Fruit fly (Drosophila melanogaster) whole organism, embryonic: ENCODE data around the gene Atat.

Experiments
- B-H2 ChIP-seq: fragments of 200-800 bp; sonication (Bioruptor generic); optimal IDR thresholded peaks from 2 replicates; lab custom pipeline; 2018; ENCODE audit warnings: missing biosample characterization, mild to moderate bottlenecking, missing genetic modification characterization
- BEAF-32 ChIP-seq: fragments of 200-800 bp; sonication (Bioruptor generic); optimal IDR thresholded peaks from 3 replicates; lab custom pipeline; 2017; ENCODE audit warnings: missing biosample characterization, missing genetic modification characterization, mild to moderate bottlenecking, moderate library complexity, missing genetic modification reagents
- Bgb ChIP-seq: fragments of 200-800 bp; sonication (Bioruptor generic); IDR thresholded peaks from 2 replicates; pipeline ENCODE4 v1.3.6; 2022; ENCODE audit warnings: missing biosample characterization, missing genetic modification characterization; ENCODE audit not compliant: partially characterized antibody
- CG10565 ChIP-seq: fragments of 200-800 bp; sonication (Bioruptor generic); optimal IDR thresholded peaks from 3 replicates; lab custom pipeline; 2016; ENCODE audit warnings: missing biosample characterization, mild to moderate bottlenecking, missing genetic modification characterization
- CG11456 ChIP-seq: fragments of 200-800 bp; sonication (Bioruptor generic); IDR thresholded peaks from 3 replicates; pipeline ENCODE4 v1.3.6; 2022; ENCODE audit warnings: missing biosample characterization, missing genetic modification characterization
- CG12104 ChIP-seq: fragments of 200-800 bp; sonication (Bioruptor generic); optimal IDR thresholded peaks from 3 replicates; lab custom pipeline; 2016; ENCODE audit warnings: missing biosample characterization, missing genetic modification characterization
- CG12769 ChIP-seq: fragments of 200-800 bp; sonication (Bioruptor generic); optimal IDR thresholded peaks from 2 replicates; lab custom pipeline; 2019; ENCODE audit warnings: missing biosample characterization, mild to moderate bottlenecking, missing genetic modification characterization, moderate library complexity
- CG17385 ChIP-seq: fragments of 200-800 bp; sonication (Bioruptor generic); optimal IDR thresholded peaks from 3 replicates; lab custom pipeline; 2018; ENCODE audit warnings: missing biosample characterization, mild to moderate bottlenecking, missing genetic modification characterization
- CG18011 ChIP-seq: fragments of 200-800 bp; sonication (Bioruptor generic); optimal IDR thresholded peaks from 2 replicates; lab custom pipeline; 2017; ENCODE audit warnings: missing biosample characterization, missing genetic modification characterization, mild to moderate bottlenecking, moderate library complexity, missing genotype
- CG2875 ChIP-seq: fragments of 200-800 bp; sonication (Bioruptor generic); optimal IDR thresholded peaks from 2 replicates; lab custom pipeline; 2017; ENCODE audit warnings: missing biosample characterization, mild to moderate bottlenecking, missing genetic modification characterization, missing genetic modification reagents
- CG30431 ChIP-seq: fragments of 200-800 bp; sonication (Bioruptor generic); optimal IDR thresholded peaks from 2 replicates; lab custom pipeline; 2017; ENCODE audit warnings: missing biosample characterization, missing genetic modification characterization
- CG31388 ChIP-seq: fragments of 200-800 bp; sonication (Bioruptor generic); optimal IDR thresholded peaks from 2 replicates; lab custom pipeline; 2016; ENCODE audit warnings: missing biosample characterization, missing genetic modification characterization
- CG4328 ChIP-seq: fragments of 200-800 bp; sonication (Bioruptor generic); optimal IDR thresholded peaks from 3 replicates; lab custom pipeline; 2017; ENCODE audit warnings: missing biosample characterization, missing genetic modification reagents, missing genetic modification characterization
- CG4360 ChIP-seq: fragments of 200-800 bp; sonication (Bioruptor generic); IDR thresholded peaks from 2 replicates; pipeline ENCODE4 v1.3.6; 2022; ENCODE audit warnings: missing biosample characterization, missing genetic modification characterization
- CG4820 ChIP-seq: fragments of 200-800 bp; sonication (Bioruptor generic); optimal IDR thresholded peaks from 3 replicates; lab custom pipeline; 2016; ENCODE audit warnings: missing biosample characterization, missing genetic modification characterization
- CG5953 ChIP-seq: fragments of 200-800 bp; sonication (Bioruptor generic); IDR thresholded peaks from 2 replicates; pipeline ENCODE4 v1.3.6; 2022; ENCODE audit warnings: missing biosample characterization, missing genetic modification characterization
- CG7745 ChIP-seq: fragments of 200-800 bp; sonication (Bioruptor generic); optimal IDR thresholded peaks from 2 replicates; lab custom pipeline; 2018; ENCODE audit warnings: missing biosample characterization, mild to moderate bottlenecking, missing genetic modification characterization, moderate library complexity
- CG9876 ChIP-seq: fragments of 200-800 bp; sonication (Bioruptor generic); optimal IDR thresholded peaks from 2 replicates; lab custom pipeline; 2016; ENCODE audit warnings: missing biosample characterization, missing genetic modification characterization
- CG9932 ChIP-seq: fragments of 200-800 bp; sonication (Bioruptor generic); IDR thresholded peaks from 2 replicates; pipeline ENCODE4 v1.3.6; 2022; ENCODE audit warnings: missing biosample characterization, missing genetic modification characterization
- Hr3 ChIP-seq: fragments of 200-800 bp; sonication (Bioruptor generic); optimal IDR thresholded peaks from 3 replicates; lab custom pipeline; 2016; ENCODE audit warnings: missing biosample characterization, missing genetic modification characterization
- Hr39 ChIP-seq: fragments of >200 bp; optimal IDR thresholded peaks from 2 replicates; lab custom pipeline; 2017
- Hsf ChIP-seq: fragments of 200-800 bp; sonication (Bioruptor generic); optimal IDR thresholded peaks from 3 replicates; lab custom pipeline; 2016; ENCODE audit warnings: missing biosample characterization, missing genetic modification characterization
- Rfx ChIP-seq: fragments of 200-800 bp; sonication (Bioruptor generic); IDR thresholded peaks from 2 replicates; pipeline ENCODE4 v1.3.6; 2022; ENCODE audit warnings: missing biosample characterization, missing genetic modification characterization
- Sin3A ChIP-seq: fragments of >200 bp; optimal IDR thresholded peaks from 2 replicates; lab custom pipeline; 2018
- Six4 ChIP-seq: fragments of 200-800 bp; sonication (Bioruptor generic); optimal IDR thresholded peaks from 2 replicates; lab custom pipeline; 2016; ENCODE audit warnings: missing biosample characterization, missing genetic modification characterization
- ac ChIP-seq: fragments of 200-800 bp; sonication (Bioruptor generic); optimal IDR thresholded peaks from 3 replicates; lab custom pipeline; 2017; ENCODE audit warnings: missing biosample characterization, mild to moderate bottlenecking, missing genetic modification characterization
- bbx ChIP-seq: fragments of 200-800 bp; sonication (Bioruptor generic); IDR thresholded peaks from 2 replicates; pipeline ENCODE4 v1.3.6; 2022; ENCODE audit warnings: missing biosample characterization, missing genetic modification characterization; ENCODE audit not compliant: partially characterized antibody
- bigmax ChIP-seq: fragments of 200-800 bp; sonication (Bioruptor generic); optimal IDR thresholded peaks from 2 replicates; lab custom pipeline; 2018; ENCODE audit warnings: missing biosample characterization, mild to moderate bottlenecking, missing genetic modification characterization
- cato ChIP-seq: fragments of 200-800 bp; sonication (Bioruptor generic); optimal IDR thresholded peaks from 2 replicates; lab custom pipeline; 2016; ENCODE audit warnings: missing biosample characterization, missing genetic modification characterization, borderline replicate concordance
- corto ChIP-seq: fragments of 200-800 bp; sonication (Bioruptor generic); optimal IDR thresholded peaks from 2 replicates; lab custom pipeline; 2016; ENCODE audit warnings: missing biosample characterization, mild to moderate bottlenecking, missing genetic modification characterization, moderate library complexity
- da ChIP-seq: fragments of 200-800 bp; sonication (Bioruptor generic); optimal IDR thresholded peaks from 2 replicates; lab custom pipeline; 2016; ENCODE audit warnings: missing biosample characterization, missing genetic modification characterization
- dpn ChIP-seq, 2 experiments: fragments of 200-800 bp; sonication (Bioruptor generic); optimal IDR thresholded peaks; 3 replicates each; lab custom pipeline; 2016; ENCODE audit warnings: missing biosample characterization in 2 of 2, missing genetic modification characterization in 2 of 2
- en ChIP-seq: fragments of 200-800 bp; sonication (Bioruptor generic); optimal IDR thresholded peaks from 2 replicates; lab custom pipeline; 2016; ENCODE audit warnings: missing biosample characterization, missing genetic modification characterization
- exex ChIP-seq: fragments of 200-800 bp; sonication (Bioruptor generic); optimal IDR thresholded peaks from 4 replicates; lab custom pipeline; 2018; ENCODE audit warnings: missing biosample characterization, mild to moderate bottlenecking, missing genetic modification characterization, moderate library complexity
- fd102C ChIP-seq: fragments of 200-800 bp; sonication (Bioruptor generic); optimal IDR thresholded peaks from 2 replicates; lab custom pipeline; 2018; ENCODE audit warnings: missing biosample characterization, mild to moderate bottlenecking, missing genetic modification characterization, moderate library complexity
- fd64A ChIP-seq: fragments of 200-800 bp; sonication (Bioruptor generic); optimal IDR thresholded peaks from 3 replicates; lab custom pipeline; 2018; ENCODE audit warnings: missing biosample characterization, mild to moderate bottlenecking, missing genetic modification characterization
- ftz-f1 ChIP-seq: fragments of 200-800 bp; sonication (Bioruptor generic); optimal IDR thresholded peaks from 2 replicates; lab custom pipeline; 2016; ENCODE audit warnings: missing biosample characterization, missing genetic modification characterization
- grau ChIP-seq: fragments of 200-800 bp; optimal IDR thresholded peaks from 3 replicates; lab custom pipeline; 2019; ENCODE audit warnings: missing biosample characterization, mild to moderate bottlenecking, missing genetic modification characterization, moderate library complexity
- jumu ChIP-seq: fragments of 200-800 bp; sonication (Bioruptor generic); optimal IDR thresholded peaks from 3 replicates; lab custom pipeline; 2016; ENCODE audit warnings: missing biosample characterization, missing genetic modification characterization
- klu ChIP-seq: fragments of 200-800 bp; sonication (Bioruptor generic); IDR thresholded peaks from 2 replicates; pipeline ENCODE4 v1.3.6; 2022; ENCODE audit warnings: missing biosample characterization, missing genetic modification characterization
- knrl ChIP-seq: fragments of 200-800 bp; sonication (Bioruptor generic); IDR thresholded peaks from 3 replicates; pipeline ENCODE4 v1.3.6; 2022; ENCODE audit warnings: missing biosample characterization, missing genetic modification characterization; ENCODE audit not compliant: partially characterized antibody
- mam ChIP-seq: fragments of 200-800 bp; sonication (Bioruptor generic); optimal IDR thresholded peaks from 3 replicates; lab custom pipeline; 2016; ENCODE audit warnings: missing biosample characterization, missing genetic modification characterization
- mld ChIP-seq: fragments of 200-800 bp; sonication (Bioruptor generic); IDR thresholded peaks from 3 replicates; pipeline ENCODE4 v1.3.6; 2022; ENCODE audit warnings: missing biosample characterization, missing genetic modification characterization; ENCODE audit not compliant: partially characterized antibody
- phol ChIP-seq: fragments of 200-800 bp; sonication (Bioruptor generic); optimal IDR thresholded peaks from 3 replicates; lab custom pipeline; 2018; ENCODE audit warnings: missing biosample characterization, mild to moderate bottlenecking, missing genetic modification characterization, moderate library complexity
- shn ChIP-seq: fragments of 200-800 bp; sonication (Bioruptor generic); optimal IDR thresholded peaks from 3 replicates; lab custom pipeline; 2016; ENCODE audit warnings: missing biosample characterization, missing genetic modification characterization
- sisA ChIP-seq: fragments of 200-800 bp; sonication (Bioruptor generic); IDR thresholded peaks from 2 replicates; pipeline ENCODE4 v1.3.6; 2022; ENCODE audit warnings: missing biosample characterization, missing genetic modification characterization
- tna ChIP-seq: fragments of 200-800 bp; sonication (Bioruptor generic); IDR thresholded peaks from 2 replicates; pipeline ENCODE4 v1.3.6; 2022; ENCODE audit warnings: missing biosample characterization, missing genetic modification characterization; ENCODE audit not compliant: partially characterized antibody
- tup ChIP-seq: fragments of 200-800 bp; sonication (Bioruptor generic); optimal IDR thresholded peaks from 2 replicates; lab custom pipeline; 2016; ENCODE audit warnings: missing biosample characterization, mild to moderate bottlenecking, missing genetic modification characterization, moderate library complexity
- usp ChIP-seq: fragments of >200 bp; optimal IDR thresholded peaks from 2 replicates; lab custom pipeline; 2017; ENCODE audit warnings: missing biosample characterization, missing genetic modification characterization
- zfh1 ChIP-seq: fragments of 200-800 bp; sonication (Bioruptor generic); IDR thresholded peaks from 3 replicates; pipeline ENCODE4 v1.3.6; 2022; ENCODE audit warnings: missing biosample characterization, missing genetic modification characterization

The Atat gene

DNA sequence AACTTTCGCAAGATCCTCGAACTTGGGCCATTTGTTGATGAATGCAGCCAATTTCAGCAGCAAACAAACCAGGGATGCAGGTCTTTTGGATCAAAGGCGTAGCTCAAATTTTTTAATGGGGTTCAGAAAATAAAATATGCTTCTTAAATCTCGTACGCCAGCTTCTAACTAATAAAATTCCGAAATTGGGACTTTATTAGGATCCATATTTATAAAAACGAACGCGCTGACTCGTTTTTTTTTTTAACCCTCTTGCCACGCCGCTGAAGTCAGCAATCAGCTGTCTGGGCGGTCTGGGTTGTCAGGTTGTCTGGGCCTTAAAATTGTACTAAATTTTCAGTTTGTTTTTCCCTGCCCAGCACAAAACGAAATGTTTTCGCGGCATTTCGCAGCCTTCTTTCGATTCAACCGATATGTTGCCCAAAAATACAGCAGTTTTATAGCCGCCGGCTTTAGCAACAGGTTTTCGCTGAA lies 31.1 kb upstream of the Atat start, which contains the start of gene CG3437:
Gene CG3437, minus strand, starts transcription at position 51 of the 474 bp plus-strand sequence.
- TF ChIP-seq CG17385 (GFP tag; lab: Kevin White, UChicago) (peak; percentile 98), Sin3A (lab: Kevin White, UChicago) (peak; percentile 49), CG4328 (peak; percentile 97), bigmax (peak; percentile 77), CG9876 (GFP tag; lab: Kevin White, UChicago) (peak; percentile 97), CG30431 (GFP tag; lab: Kevin White, UChicago) (peak; percentile 98), B-H2 (GFP tag; lab: Kevin White, UChicago) (peak; percentile 99), da (GFP tag; lab: Kevin White, UChicago) (peak; percentile 95), ftz-f1 (GFP tag; lab: Kevin White, UChicago) (peak; percentile 88), CG4820 (GFP tag; lab: Kevin White, UChicago) (peak; percentile 97), exex (peak; percentile 93), tna (no peak), CG2875 (peak; percentile 96), zfh1 (GFP tag; lab: Robert Waterston, UW) (peak; percentile 100), shn (GFP tag; lab: Kevin White, UChicago) (peak; percentile 98), Bgb (GFP tag; lab: Robert Waterston, UW) (no peak), CG11456 (GFP tag; lab: Robert Waterston, UW) (peak; percentile 99), jumu (GFP tag; lab: Kevin White, UChicago) (peak; percentile 99), Hsf (GFP tag; lab: Kevin White, UChicago) (peak; percentile 99), corto (GFP tag; lab: Kevin White, UChicago) (peak; percentile 97), CG10565 (GFP tag; lab: Kevin White, UChicago) (peak; percentile 92), mld (GFP tag; lab: Robert Waterston, UW) (no peak), CG4360 (GFP tag; lab: Robert Waterston, UW) (peak; percentile 91), CG5953 (GFP tag; lab: Robert Waterston, UW) (peak; percentile 98), CG18011 (GFP tag; lab: Kevin White, UChicago) (peak; percentile 93), ac (GFP tag; lab: Kevin White, UChicago) (peak; percentile 96), dpn (GFP tag; optimal IDR thresholded peaks at IDR 0.05; lab: Kevin White, UChicago) (peak; percentile 99), sisA (GFP tag; lab: Robert Waterston, UW) (peak; percentile 99), Rfx (GFP tag; lab: Robert Waterston, UW) (peak; percentile 100), fd64A (GFP tag; lab: Kevin White, UChicago) (peak; percentile 98), phol (tag; lab: Kevin White, UChicago) (peak; percentile 100), Hr3 (peak; percentile 98), klu (GFP tag; lab: Robert Waterston, UW) (peak; percentile 98), usp (GFP tag; lab: Kevin White, UChicago) (no peak), CG7745 (tag; lab: Kevin White, UChicago) (peak; percentile 87), cato (peak; percentile 97), Hr39 (lab: Kevin White, UChicago) (no peak), knrl (GFP tag; lab: Robert Waterston, UW) (peak; percentile 40; the same call in 1 of the 3 replicates), mam (peak; percentile 99), Six4 (GFP tag; lab: Kevin White, UChicago) (peak; percentile 97), fd102C (GFP tag; lab: Kevin White, UChicago) (peak; percentile 82), bbx (0 out of 2 replicates have a peak, but pooled peaks have one; percentile 44), CG31388 (GFP tag; lab: Kevin White, UChicago) (peak; percentile 94), BEAF-32 (GFP tag; lab: Kevin White, UChicago) (peak; percentile 47), grau (tag; lab: Kevin White, UChicago) (peak; percentile 97), tup (GFP tag; lab: Kevin White, UChicago) (peak; percentile 97), CG9932 (GFP tag; lab: Robert Waterston, UW) (peak; percentile 99), CG12769 (tag; lab: Kevin White, UChicago) (peak; percentile 99), CG12104 (GFP tag; lab: Kevin White, UChicago) (peak; percentile 96), en (GFP tag; lab: Kevin White, UChicago) (peak; percentile 98)
